Fruit fly (Drosophila melanogaster): ENCODE data around the gene Tet.

The Tet gene

dm6 chr3L:2879005-2879826 lies at the start of gene Tet:
Gene Tet (minus strand): TSS chr3L:2879158.
- TF ChIP-seq CG5204 (GFP tag; optimal IDR thresholded peaks at IDR 0.05) (no peak), CG1620 (GFP tag; optimal IDR thresholded peaks at IDR 0.05) (no peak), ovo (GFP tag; optimal IDR thresholded peaks at IDR 0.05) (no peak), CG33017 (tag; optimal IDR thresholded peaks at IDR 0.05) (no peak), cic (GFP tag; optimal IDR thresholded peaks at IDR 0.05) (no peak), Mnt (GFP tag; optimal IDR thresholded peaks at IDR 0.05) (no peak), kay (GFP tag; ENCODE audit: borderline replicate concordance) (no peak), toe (GFP tag; optimal IDR thresholded peaks at IDR 0.05) (no peak), CG7101 (tag; optimal IDR thresholded peaks at IDR 0.05) (no peak), pad (GFP tag; optimal IDR thresholded peaks at IDR 0.05) (no peak), Clk (GFP tag; optimal IDR thresholded peaks at IDR 0.05) (no peak), tj (GFP tag; optimal IDR thresholded peaks at IDR 0.05) (no peak), Crg-1 (GFP tag; optimal IDR thresholded peaks at IDR 0.05) (no peak), Hr96 (GFP tag; optimal IDR thresholded peaks at IDR 0.05) (no peak), bab1 (GFP tag; optimal IDR thresholded peaks at IDR 0.05) (no peak), CG14711 (tag; optimal IDR thresholded peaks at IDR 0.05) (no peak), CG7045 (GFP tag; optimal IDR thresholded peaks at IDR 0.05) (no peak), CG12768 (GFP tag; optimal IDR thresholded peaks at IDR 0.05) (no peak), CG11617 (GFP tag; optimal IDR thresholded peaks at IDR 0.05) (no peak), cnc (optimal IDR thresholded peaks at IDR 0.05) (no peak)

dm6 chr3L:2923097-2923496 lies 44.1 kb upstream of the Tet start:
- TF ChIP-seq CG5204 (GFP tag; optimal IDR thresholded peaks at IDR 0.05) (no peak), kay (GFP tag; ENCODE audit: borderline replicate concordance) (peak; percentile 75)

- no peak for TF ChIP-seq Mnt (GFP tag; optimal IDR thresholded peaks at IDR 0.05)
- no peak for TF ChIP-seq Hr96 (GFP tag; optimal IDR thresholded peaks at IDR 0.05)
- no peak for TF ChIP-seq CG5204 (GFP tag; optimal IDR thresholded peaks at IDR 0.05)
- TF ChIP-seq CG1620 (GFP tag; optimal IDR thresholded peaks at IDR 0.05), result no peak
- TF ChIP-seq CG33017 (tag; optimal IDR thresholded peaks at IDR 0.05), result no peak
Observed at dm6 chr3L:2918628-2919027, 39.7 kb upstream of the Tet start.

- TF ChIP-seq CG7045 (GFP tag; optimal IDR thresholded peaks at IDR 0.05) (no peak), Hr96 (GFP tag; optimal IDR thresholded peaks at IDR 0.05) (no peak), CG5204 (GFP tag; optimal IDR thresholded peaks at IDR 0.05) (no peak), CG14711 (tag; optimal IDR thresholded peaks at IDR 0.05) (no peak), kay (GFP tag; ENCODE audit: borderline replicate concordance) (no peak), Clk (GFP tag; optimal IDR thresholded peaks at IDR 0.05) (no peak), cic (GFP tag; optimal IDR thresholded peaks at IDR 0.05) (no peak), tj (GFP tag; optimal IDR thresholded peaks at IDR 0.05) (no peak), cnc (optimal IDR thresholded peaks at IDR 0.05) (no peak), pad (GFP tag; optimal IDR thresholded peaks at IDR 0.05) (no peak), ovo (GFP tag; optimal IDR thresholded peaks at IDR 0.05) (no peak), CG7101 (tag; optimal IDR thresholded peaks at IDR 0.05) (no peak), CG1620 (GFP tag; optimal IDR thresholded peaks at IDR 0.05) (no peak), Mnt (GFP tag; optimal IDR thresholded peaks at IDR 0.05) (no peak), CG33017 (tag; optimal IDR thresholded peaks at IDR 0.05) (no peak), bab1 (GFP tag; optimal IDR thresholded peaks at IDR 0.05) (no peak), Crg-1 (GFP tag; optimal IDR thresholded peaks at IDR 0.05) (no peak), toe (GFP tag; optimal IDR thresholded peaks at IDR 0.05) (no peak), CG12768 (GFP tag; optimal IDR thresholded peaks at IDR 0.05) (no peak), CG11617 (GFP tag; optimal IDR thresholded peaks at IDR 0.05) (no peak)
Observed at dm6 chr3L:2916554-2916953, 37.6 kb upstream of the Tet start, which contains the start of gene CG9970. Gene CG9970 (minus strand): TSS chr3L:2916654.

- TF ChIP-seq pad (GFP tag; optimal IDR thresholded peaks at IDR 0.05), result no peak
- no peak for TF ChIP-seq bab1 (GFP tag; optimal IDR thresholded peaks at IDR 0.05)
Observed at dm6 chr3L:2913291-2913690, 34.3 kb upstream of the Tet start.

- TF ChIP-seq bab1 (GFP tag; optimal IDR thresholded peaks at IDR 0.05), result no peak
- TF ChIP-seq Crg-1 (GFP tag; optimal IDR thresholded peaks at IDR 0.05), result no peak
- TF ChIP-seq cnc (optimal IDR thresholded peaks at IDR 0.05), result no peak
- no peak for TF ChIP-seq Clk (GFP tag; optimal IDR thresholded peaks at IDR 0.05)
- no peak for TF ChIP-seq kay (GFP tag; ENCODE audit: borderline replicate concordance)
Observed at dm6 chr3L:2909523-2910042, 30.6 kb upstream of the Tet start.

dm6 chr3L:2906404-2906803 lies 27.4 kb upstream of the Tet start:
- no peak for TF ChIP-seq Crg-1 (GFP tag; optimal IDR thresholded peaks at IDR 0.05)
- TF ChIP-seq tj (GFP tag; optimal IDR thresholded peaks at IDR 0.05), result no peak
- TF ChIP-seq bab1 (GFP tag; optimal IDR thresholded peaks at IDR 0.05), result no peak

All from whole organism, adult.